Worm (Caenorhabditis elegans) whole organism, L4 larva: ENCODE data around the gene F09B12.3.

Experiments
- F26F4.8 ChIP-seq: fragments of 200-800 bp; sonication (Bioruptor generic); conservative IDR thresholded peaks from 2 replicates; pipeline ENCODE4 v1.3.6; 2022; ENCODE audit warnings: missing genetic modification characterization, missing compliant biosample characterization
- F37D6.2 ChIP-seq: sonication (generic microtip); optimal IDR thresholded peaks from 2 replicates; lab custom pipeline; 2016; ENCODE audit warnings: mild to moderate bottlenecking, missing genetic modification characterization, missing compliant biosample characterization
- F44E2.7 ChIP-seq: fragments of 200-800 bp; sonication (Bioruptor generic); IDR thresholded peaks from 2 replicates; pipeline ENCODE4 v2.1.2; 2022; ENCODE audit warnings: missing genetic modification characterization, missing compliant biosample characterization
- F49E8.2 ChIP-seq: sonication (generic microtip); optimal IDR thresholded peaks from 2 replicates; lab custom pipeline; 2016; ENCODE audit warnings: missing compliant biosample characterization, mild to moderate bottlenecking, missing genetic modification characterization, borderline replicate concordance
- R02D3.7 ChIP-seq: fragments of 150-350 bp; sonication (generic microtip); optimal IDR thresholded peaks from 3 replicates; lab custom pipeline; 2014; ENCODE audit warnings: missing biosample characterization, missing genetic modification characterization
- T26A8.4 ChIP-seq: fragments of 200-800 bp; sonication (Bioruptor generic); IDR thresholded peaks from 2 replicates; pipeline ENCODE4 v1.3.6; 2022; ENCODE audit warnings: missing genetic modification characterization, missing compliant biosample characterization
- Y48G9A.11 ChIP-seq: fragments of 200-800 bp; sonication (Bioruptor generic); IDR thresholded peaks from 2 replicates; pipeline ENCODE4 v1.3.6; 2022; ENCODE audit warnings: missing genetic modification reagents, missing genetic modification characterization, missing compliant biosample characterization
- aha-1 ChIP-seq: fragments of 150-350 bp; peaks from one replicate; lab custom pipeline; 2014; ENCODE audit warnings: missing biosample characterization, missing genetic modification characterization
- attf-4 ChIP-seq: sonication (generic microtip); optimal IDR thresholded peaks from 3 replicates; lab custom pipeline; 2017; ENCODE audit warnings: missing biosample characterization, missing genetic modification characterization
- ceh-20 ChIP-seq: fragments of 200-800 bp; sonication (Bioruptor generic); IDR thresholded peaks from 2 replicates; pipeline ENCODE4 v1.3.6; 2022; ENCODE audit warnings: missing genetic modification reagents, missing genetic modification characterization, missing compliant biosample characterization
- ceh-28 ChIP-seq: fragments of 150-350 bp; optimal IDR thresholded peaks from 2 replicates; lab custom pipeline; 2014; ENCODE audit warnings: missing biosample characterization, missing genetic modification reagents, missing genetic modification characterization
- ceh-32 ChIP-seq: sonication (generic microtip); optimal IDR thresholded peaks from 2 replicates; lab custom pipeline; 2016; ENCODE audit warnings: mild to moderate bottlenecking, missing genetic modification characterization, missing compliant biosample characterization; ENCODE audit not compliant: poor library complexity
- ceh-82 ChIP-seq: sonication (generic microtip); optimal IDR thresholded peaks from 2 replicates; lab custom pipeline; 2017; ENCODE audit warnings: missing biosample characterization, missing genetic modification characterization
- ces-1 ChIP-seq: fragments of 150-350 bp; sonication (generic microtip); optimal IDR thresholded peaks from 4 replicates; lab custom pipeline; 2014; ENCODE audit warnings: missing biosample characterization, missing genetic modification reagents, missing genetic modification characterization
- ctbp-1 ChIP-seq: fragments of 200-800 bp; sonication (Bioruptor generic); IDR thresholded peaks from 2 replicates; pipeline ENCODE4 v1.3.6; 2022; ENCODE audit warnings: missing genetic modification reagents, missing genetic modification characterization, missing compliant biosample characterization
- daf-12 ChIP-seq: fragments of 150-350 bp; optimal IDR thresholded peaks from 2 replicates; lab custom pipeline; 2014; ENCODE audit warnings: missing biosample characterization, missing genetic modification reagents, missing genetic modification characterization
- daf-16 ChIP-seq, 3 experiments: sonication (generic microtip); optimal IDR thresholded peaks; 2 replicates each; lab custom pipeline; 2016 to 2017; ENCODE audit warnings: missing genetic modification characterization in 3 of 3, missing genetic modification reagents in 3 of 3, mild to moderate bottlenecking in 2 of 3, missing compliant biosample characterization in 2 of 3, missing biosample characterization in 1 of 3, moderate library complexity in 1 of 3
- daf-8 ChIP-seq: fragments of 200-800 bp; sonication (Bioruptor generic); IDR thresholded peaks from 2 replicates; pipeline ENCODE4 v1.3.6; 2022; ENCODE audit warnings: missing genetic modification characterization, missing compliant biosample characterization
- dmd-6 ChIP-seq: fragments of 200-800 bp; sonication (Bioruptor generic); IDR thresholded peaks from 2 replicates; pipeline ENCODE4 v1.3.6; 2022; ENCODE audit warnings: missing genetic modification reagents, missing genetic modification characterization, missing compliant biosample characterization
- dmd-8 ChIP-seq: fragments of 200-800 bp; sonication (Bioruptor generic); IDR thresholded peaks from 2 replicates; pipeline ENCODE4 v1.3.6; 2022; ENCODE audit warnings: missing genetic modification characterization, missing compliant biosample characterization
- duxl-1 ChIP-seq: sonication (generic microtip); optimal IDR thresholded peaks from 2 replicates; lab custom pipeline; 2016; ENCODE audit warnings: mild to moderate bottlenecking, missing genetic modification characterization, moderate library complexity, missing compliant biosample characterization; ENCODE audit not compliant: poor library complexity
- dve-1 ChIP-seq: sonication (generic microtip); optimal IDR thresholded peaks from 2 replicates; lab custom pipeline; 2017; ENCODE audit warnings: antibody characterized with exemption, mild to moderate bottlenecking, missing genetic modification characterization, missing compliant biosample characterization; ENCODE audit not compliant: insufficient read depth
- egl-43 ChIP-seq: fragments of 200-800 bp; sonication (Bioruptor generic); IDR thresholded peaks from 2 replicates; pipeline ENCODE4 v1.3.6; 2022; ENCODE audit warnings: missing genetic modification reagents, missing genetic modification characterization, missing compliant biosample characterization
- fos-1 ChIP-seq: fragments of 150-350 bp; optimal IDR thresholded peaks from 2 replicates; lab custom pipeline; 2014; ENCODE audit warnings: missing biosample characterization, missing genetic modification characterization
- gei-8 ChIP-seq: fragments of 200-800 bp; sonication (Bioruptor generic); optimal IDR thresholded peaks from 2 replicates; lab custom pipeline; 2018; ENCODE audit warnings: mild to moderate bottlenecking, missing genetic modification characterization, missing compliant biosample characterization
- hlh-11 ChIP-seq: fragments of 200-800 bp; sonication (Bioruptor generic); optimal IDR thresholded peaks from 2 replicates; lab custom pipeline; 2018; ENCODE audit warnings: mild to moderate bottlenecking, missing genetic modification characterization, missing compliant biosample characterization
- lim-7 ChIP-seq: fragments of 200-800 bp; sonication (Bioruptor generic); IDR thresholded peaks from 2 replicates; pipeline ENCODE4 v1.3.6; 2022; ENCODE audit warnings: missing genetic modification characterization, missing compliant biosample characterization
- lir-3 ChIP-seq: sonication (generic microtip); optimal IDR thresholded peaks from 2 replicates; lab custom pipeline; 2016; ENCODE audit warnings: mild to moderate bottlenecking, missing genetic modification characterization, missing compliant biosample characterization
- madf-9 ChIP-seq: fragments of 200-800 bp; sonication (Bioruptor generic); conservative IDR thresholded peaks from 2 replicates; pipeline ENCODE4 v1.3.6; 2022; ENCODE audit warnings: missing genetic modification reagents, missing genetic modification characterization, missing compliant biosample characterization
- mdl-1 ChIP-seq, 2 experiments: fragments of 150-350 bp in 1 of 2; sonication (generic microtip) in 1 of 2; optimal IDR thresholded peaks; 2 replicates each; lab custom pipeline; 2014 to 2017; ENCODE audit warnings: missing biosample characterization in 2 of 2, missing genetic modification characterization in 2 of 2
- mep-1 ChIP-seq: fragments of 150-350 bp; sonication (generic microtip); optimal IDR thresholded peaks from 3 replicates; lab custom pipeline; 2014; ENCODE audit warnings: missing biosample characterization, missing genetic modification characterization
- mes-2 ChIP-seq: sonication (generic microtip); optimal IDR thresholded peaks from 2 replicates; lab custom pipeline; 2016; ENCODE audit warnings: missing genotype, mild to moderate bottlenecking, missing genetic modification characterization, missing compliant biosample characterization; ENCODE audit not compliant: poor library complexity, severe bottlenecking
- nhr-102 ChIP-seq: sonication (generic microtip); optimal IDR thresholded peaks from 2 replicates; lab custom pipeline; 2016; ENCODE audit warnings: mild to moderate bottlenecking, missing genetic modification characterization, moderate library complexity, missing compliant biosample characterization
- nhr-11 ChIP-seq: fragments of 150-350 bp; optimal IDR thresholded peaks from 2 replicates; lab custom pipeline; 2014; ENCODE audit warnings: missing biosample characterization, missing genetic modification characterization
- nhr-237 ChIP-seq: sonication (generic microtip); optimal IDR thresholded peaks from 2 replicates; lab custom pipeline; 2017; ENCODE audit warnings: missing biosample characterization, missing genetic modification characterization
- nhr-28 ChIP-seq: fragments of 150-350 bp; optimal IDR thresholded peaks from 2 replicates; lab custom pipeline; 2014; ENCODE audit warnings: missing biosample characterization, missing genetic modification characterization
- nhr-41 ChIP-seq: fragments of 200-800 bp; sonication (Bioruptor generic); IDR thresholded peaks from 2 replicates; pipeline ENCODE4 v1.3.6; 2022; ENCODE audit warnings: missing genetic modification reagents, missing genetic modification characterization, missing compliant biosample characterization
- nhr-42 ChIP-seq: fragments of 200-800 bp; sonication (Bioruptor generic); IDR thresholded peaks from 2 replicates; pipeline ENCODE4 v1.3.6; 2022; ENCODE audit warnings: missing genetic modification characterization, missing compliant biosample characterization
- nhr-76 ChIP-seq: fragments of 150-350 bp; optimal IDR thresholded peaks from 2 replicates; lab custom pipeline; 2014; ENCODE audit warnings: missing biosample characterization, missing genetic modification characterization
- rbr-2 ChIP-seq: sonication (generic microtip); optimal IDR thresholded peaks from 2 replicates; lab custom pipeline; 2016; ENCODE audit warnings: missing genotype, missing genetic modification characterization, missing compliant biosample characterization
- skn-1 ChIP-seq: fragments of 150-350 bp; optimal IDR thresholded peaks from 2 replicates; lab custom pipeline; 2014; ENCODE audit warnings: missing biosample characterization, missing genetic modification characterization
- snpc-1.2 ChIP-seq: fragments of 200-800 bp; sonication (Bioruptor generic); IDR thresholded peaks from 2 replicates; pipeline ENCODE4 v1.3.6; 2022; ENCODE audit warnings: missing genetic modification reagents, missing genetic modification characterization, missing compliant biosample characterization
- snpc-4 ChIP-seq: fragments of 150-350 bp; optimal IDR thresholded peaks from 2 replicates; lab custom pipeline; 2014; ENCODE audit warnings: missing biosample characterization, missing genetic modification characterization
- spr-1 ChIP-seq: sonication (generic microtip); optimal IDR thresholded peaks from 2 replicates; lab custom pipeline; 2016; ENCODE audit warnings: mild to moderate bottlenecking, missing genetic modification characterization, missing compliant biosample characterization
- tag-97 ChIP-seq: fragments of 200-800 bp; sonication (Bioruptor generic); IDR thresholded peaks from 2 replicates; pipeline ENCODE4 v1.3.6; 2022; ENCODE audit warnings: missing genetic modification characterization, missing compliant biosample characterization
- tra-1 ChIP-seq: fragments of 200-800 bp; sonication (Bioruptor generic); IDR thresholded peaks from 2 replicates; pipeline ENCODE4 v1.3.6; 2022; ENCODE audit warnings: missing genetic modification reagents, missing genetic modification characterization, missing compliant biosample characterization
- unc-62 ChIP-seq, 3 experiments: fragments of 150-350 bp in 1 of 3; sonication (generic microtip); optimal IDR thresholded peaks in 2 of 3; peaks in 1 of 3; 1 replicate in 1 of 3; 2 replicates in 2 of 3; lab custom pipeline; 2014 to 2017; ENCODE audit warnings: missing biosample characterization in 3 of 3, missing genetic modification characterization in 3 of 3, missing genetic modification reagents in 3 of 3, missing genotype in 1 of 3
- ztf-7 ChIP-seq: fragments of 150-350 bp; optimal IDR thresholded peaks from 2 replicates; lab custom pipeline; 2014; ENCODE audit warnings: missing biosample characterization, missing genetic modification characterization

Gene F09B12.3

ce11 chrX:15075170-15075569, 22.6 kb downstream of the F09B12.3 start (continued):
- TF ChIP-seq mdl-1 (tag; optimal IDR thresholded peaks at IDR 0.05; lab: Kevin White, UChicago) (no peak), dmd-6 (GFP tag; lab: Robert Waterston, UW) (no peak), F26F4.8 (no peak), egl-43 (GFP tag; lab: Robert Waterston, UW) (0 out of 2 replicates have a peak, but pooled peaks have one; percentile 10), duxl-1 (no peak), aha-1 (tag; lab: Kevin White, UChicago) (peak; percentile 53), nhr-41 (no peak), lir-3 (tag; lab: Kevin White, UChicago) (no peak), ztf-7 (tag; lab: Kevin White, UChicago) (no peak), Y48G9A.11 (GFP tag; lab: Robert Waterston, UW) (no peak), ceh-32 (no peak), nhr-42 (GFP tag; lab: Robert Waterston, UW) (0 out of 2 replicates have a peak, but pooled peaks have one; percentile 29), daf-12 (no peak), ceh-28 (tag; lab: Kevin White, UChicago) (no peak), snpc-1.2 (GFP tag; lab: Robert Waterston, UW) (no peak)

ce11 chrX:15073479-15073878, 24.3 kb downstream of the F09B12.3 start:
- TF ChIP-seq snpc-4 (tag; lab: Kevin White, UChicago) (peak; percentile 47), skn-1 (tag; lab: Kevin White, UChicago) (no peak), mes-2 (tag; lab: Kevin White, UChicago) (peak; percentile 34), R02D3.7 (tag; lab: Kevin White, UChicago) (no peak)

- TF ChIP-seq ceh-20 (GFP tag; lab: Robert Waterston, UW) (no peak), hlh-11 (tag; lab: Kevin White, UChicago) (peak; percentile 54), ceh-82 (tag; lab: Kevin White, UChicago) (no peak), nhr-76 (tag; lab: Kevin White, UChicago) (no peak), nhr-102 (tag; lab: Kevin White, UChicago) (no peak), Y48G9A.11 (GFP tag; lab: Robert Waterston, UW) (no peak), ces-1 (no peak), T26A8.4 (GFP tag; lab: Robert Waterston, UW) (no peak), nhr-237 (tag; lab: Kevin White, UChicago) (no peak), nhr-42 (GFP tag; lab: Robert Waterston, UW) (no peak), tra-1 (GFP tag; lab: Robert Waterston, UW) (no peak), lir-3 (tag; lab: Kevin White, UChicago) (no peak), F37D6.2 (tag; lab: Kevin White, UChicago) (no peak), F44E2.7 (GFP tag; lab: Robert Waterston, UW) (no peak), snpc-4 (tag; lab: Kevin White, UChicago) (no peak), daf-16 (GFP tag; optimal IDR thresholded peaks at IDR 0.05; lab: Kevin White, UChicago) (no peak), daf-16 (tag; optimal IDR thresholded peaks at IDR 0.05; lab: Kevin White, UChicago) (no peak), nhr-28 (tag; lab: Kevin White, UChicago) (peak; percentile 28), daf-8 (GFP tag; lab: Robert Waterston, UW) (no peak), unc-62 (GFP tag; optimal IDR thresholded peaks at IDR 0.05 in 1 of 2; lab: Kevin White, UChicago) (peak in 1 of 2 experiments; percentile 99), unc-62 (tag; optimal IDR thresholded peaks at IDR 0.05; lab: Kevin White, UChicago) (no peak), F49E8.2 (tag; lab: Kevin White, UChicago) (no peak), attf-4 (tag; lab: Kevin White, UChicago) (no peak), aha-1 (tag; lab: Kevin White, UChicago) (peak; percentile 2), rbr-2 (tag; lab: Kevin White, UChicago) (no peak), fos-1 (tag; lab: Kevin White, UChicago) (no peak), dmd-6 (GFP tag; lab: Robert Waterston, UW) (0 out of 2 replicates have a peak, but pooled peaks have one; percentile 17), nhr-11 (tag; lab: Kevin White, UChicago) (no peak), lim-7 (GFP tag; lab: Robert Waterston, UW) (no peak), ctbp-1 (GFP tag; lab: Robert Waterston, UW) (no peak), gei-8 (GFP tag; lab: Kevin White, UChicago) (no peak), spr-1 (no peak), madf-9 (GFP tag; lab: Robert Waterston, UW) (no peak), tag-97 (no peak), dmd-8 (no peak), mep-1 (no peak), dve-1 (no peak)
Measured at ce11 chrX:15072877-15073276, 24.9 kb downstream of the F09B12.3 start.
